Worm (Caenorhabditis elegans): ENCODE data around the gene T06A10.2.

DNA sequence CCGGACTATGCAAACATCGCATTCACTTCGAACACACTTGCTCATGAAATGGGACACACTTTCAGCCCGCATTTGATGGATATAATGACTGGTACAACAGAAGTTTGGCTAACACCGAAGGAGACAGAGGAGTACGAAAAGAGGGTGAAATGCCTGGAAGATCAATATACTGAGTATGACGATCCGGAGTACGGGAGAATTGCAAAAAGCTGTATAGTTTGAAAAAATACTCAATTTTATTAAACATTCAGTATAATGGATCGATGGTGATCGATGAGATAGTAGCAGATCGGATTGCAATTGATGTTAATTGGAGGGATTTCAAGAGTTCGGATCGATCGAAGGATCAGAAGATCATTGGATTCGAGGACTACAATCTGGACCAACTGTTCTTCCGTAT, 31.2 kb downstream of the T06A10.2 start:
- TF ChIP-seq lsl-1 (GFP tag; optimal IDR thresholded peaks at IDR 0.05) (no peak), Y67H2A.10 (GFP tag; conservative IDR thresholded peaks at IDR 0.05) (no peak)
